Fruit fly (Drosophila melanogaster): Measurements from ENCODE around the gene CG11722.

The CG11722 gene

DNA sequence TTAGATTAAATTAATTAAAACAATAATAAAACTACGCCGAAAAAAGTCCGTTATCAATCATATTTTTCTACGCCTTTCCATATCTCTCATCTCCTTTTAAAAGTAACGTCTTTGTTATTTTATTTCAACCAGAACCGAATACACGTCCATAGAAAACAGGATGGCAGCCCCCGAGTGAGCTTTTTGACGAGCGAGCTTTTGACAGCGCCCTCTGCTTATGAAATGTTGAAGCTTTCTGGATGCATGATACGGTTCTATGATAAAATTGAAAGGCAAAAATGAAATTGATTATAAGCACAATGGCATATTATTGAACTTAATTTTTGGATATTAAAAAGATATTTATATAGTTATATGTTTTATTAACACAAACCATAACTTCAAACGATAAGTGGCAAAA lies 31.3 kb upstream of the CG11722 start (continued):
- TF ChIP-seq gsb (GFP tag; IDR thresholded peaks at IDR 0.05) (no peak), CG7987 (GFP tag; optimal IDR thresholded peaks at IDR 0.05) (no peak), pzg (GFP tag; optimal IDR thresholded peaks at IDR 0.05) (peak; percentile 29), CG11560 (tag; IDR thresholded peaks at IDR 0.05) (no peak), CG12155 (GFP tag; optimal IDR thresholded peaks at IDR 0.05) (no peak), CG7556 (GFP tag; optimal IDR thresholded peaks at IDR 0.05) (no peak)

DNA sequence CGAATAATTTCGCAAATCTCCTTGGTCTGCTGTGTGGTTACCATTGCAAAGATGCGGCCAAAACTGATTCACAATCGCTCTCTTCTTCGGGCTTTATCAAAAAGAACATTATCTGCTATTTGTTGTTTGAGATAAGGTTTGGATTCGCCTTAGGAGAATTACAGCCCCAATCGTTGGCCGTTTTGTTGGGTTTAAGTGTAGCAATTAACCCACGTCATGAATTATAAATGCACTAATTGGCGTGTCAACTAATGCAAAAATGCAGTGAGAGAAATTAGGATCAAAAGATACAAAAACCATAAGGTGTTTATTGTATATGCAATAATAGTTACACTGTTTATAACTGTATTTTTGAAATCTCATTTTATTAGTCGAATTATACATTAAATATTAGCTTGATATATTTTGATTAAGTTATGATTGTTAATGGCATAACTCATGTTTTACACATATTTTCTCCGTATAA lies 30.0 kb upstream of the CG11722 start, which contains the start of gene Alp13:
Alp13 (minus strand) TSS at position 51 of the 466 bp plus-strand sequence.
- TF ChIP-seq CG6689 (GFP tag; IDR thresholded peaks at IDR 0.05) (no peak), nerfin-2 (GFP tag; IDR thresholded peaks at IDR 0.05; ENCODE audit: partially characterized antibody) (no peak), Scr (GFP tag; IDR thresholded peaks at IDR 0.05; ENCODE audit: partially characterized antibody) (no peak), CG8924 (tag; optimal IDR thresholded peaks at IDR 0.05) (no peak), CkIIα-i1 (GFP tag; IDR thresholded peaks at IDR 0.05) (no peak), Nf-YB (GFP tag; optimal IDR thresholded peaks at IDR 0.05) (no peak), Atf3 (GFP tag; optimal IDR thresholded peaks at IDR 0.05) (no peak), Fer2 (tag; optimal IDR thresholded peaks at IDR 0.05) (no peak), gem (tag; optimal IDR thresholded peaks at IDR 0.05) (no peak), peb (GFP tag; IDR thresholded peaks at IDR 0.05) (no peak), Pdp1 (GFP tag; optimal IDR thresholded peaks at IDR 0.05) (no peak), CG16779 (GFP tag; IDR thresholded peaks at IDR 0.05) (no peak), CG14710 (tag; optimal IDR thresholded peaks at IDR 0.05) (no peak), CG10321 (GFP tag; IDR thresholded peaks at IDR 0.05) (no peak), pan (optimal IDR thresholded peaks at IDR 0.05) (no peak), pan (GFP tag; optimal IDR thresholded peaks at IDR 0.05 in 1 of 2, IDR thresholded peaks at IDR 0.05 in 1 of 2) (no peak), wor (GFP tag; IDR thresholded peaks at IDR 0.05) (no peak), toy (GFP tag; IDR thresholded peaks at IDR 0.05) (no peak), lbe (GFP tag; optimal IDR thresholded peaks at IDR 0.05) (no peak), MESR4 (GFP tag; optimal IDR thresholded peaks at IDR 0.05) (no peak), CG1832 (GFP tag; optimal IDR thresholded peaks at IDR 0.05) (no peak)

DNA sequence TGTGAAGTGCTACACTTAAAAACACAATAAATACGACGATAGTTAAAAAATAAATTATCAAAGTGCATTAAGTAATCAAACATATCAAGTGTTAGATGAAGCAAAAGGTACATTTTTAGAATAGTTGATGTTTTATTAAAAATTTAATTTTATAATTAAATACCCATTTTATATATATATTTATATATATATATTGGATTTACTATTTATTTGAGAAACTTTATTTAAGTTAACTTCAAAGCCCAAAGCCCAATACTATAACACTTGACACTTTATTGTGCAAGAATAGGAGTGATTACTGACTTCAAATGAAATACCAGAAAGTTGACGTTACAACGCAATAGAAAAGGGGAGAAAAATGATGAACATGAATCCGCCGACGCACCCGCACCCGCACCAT lies 25.5 kb upstream of the CG11722 start, which contains the start of gene nerfin-2:
nerfin-2 (plus strand) TSS at position 301 of the 400 bp plus-strand sequence.
- TF ChIP-seq seq (GFP tag; IDR thresholded peaks at IDR 0.05): no peak
- no peak for TF ChIP-seq Dref (GFP tag; IDR thresholded peaks at IDR 0.05)
- TF ChIP-seq CG4424 (GFP tag; optimal IDR thresholded peaks at IDR 0.05): no peak
- TF ChIP-seq CG16779 (GFP tag; IDR thresholded peaks at IDR 0.05): no peak
- TF ChIP-seq CG18262 (tag; optimal IDR thresholded peaks at IDR 0.05): no peak
- TF ChIP-seq ash1 (GFP tag; optimal IDR thresholded peaks at IDR 0.05): no peak
- no peak for TF ChIP-seq CG3838 (GFP tag; optimal IDR thresholded peaks at IDR 0.05)
- TF ChIP-seq CG13624 (GFP tag; optimal IDR thresholded peaks at IDR 0.05): no peak
- no peak for TF ChIP-seq sna (GFP tag; IDR thresholded peaks at IDR 0.05; ENCODE audit: partially characterized antibody)
- no peak for TF ChIP-seq CG5245 (GFP tag; optimal IDR thresholded peaks at IDR 0.05)
- TF ChIP-seq CG6272 (GFP tag; IDR thresholded peaks at IDR 0.05): no peak
- TF ChIP-seq ac (GFP tag; optimal IDR thresholded peaks at IDR 0.05): no peak
- TF ChIP-seq CG18619 (GFP tag; optimal IDR thresholded peaks at IDR 0.05): no peak
- TF ChIP-seq Poxn (GFP tag; IDR thresholded peaks at IDR 0.05): no peak
- TF ChIP-seq bcd (GFP tag; optimal IDR thresholded peaks at IDR 0.05): no peak
- no peak for TF ChIP-seq Gug (GFP tag; IDR thresholded peaks at IDR 0.05)
- TF ChIP-seq CG6791 (GFP tag; IDR thresholded peaks at IDR 0.05; ENCODE audit: partially characterized antibody): no peak
- TF ChIP-seq z (GFP tag; IDR thresholded peaks at IDR 0.05): no peak
- TF ChIP-seq stc (GFP tag; IDR thresholded peaks at IDR 0.05): no peak

Measured in whole organism, embryonic.